Fruit fly (Drosophila melanogaster) whole organism, embryonic: ENCODE results near the gene CG7029.

Source experiments
- Aef1 ChIP-seq: fragments of 200-800 bp; sonication (Bioruptor generic); IDR thresholded peaks from 3 replicates; pipeline ENCODE4 v1.3.6; 2022; ENCODE audit warnings: missing biosample characterization, missing genetic modification characterization
- Antp ChIP-seq: fragments of 200-800 bp; sonication (Bioruptor generic); optimal IDR thresholded peaks from 3 replicates; lab custom pipeline; 2016; ENCODE audit warnings: missing biosample characterization, missing genetic modification characterization
- CG10366 ChIP-seq: fragments of 200-800 bp; sonication (Bioruptor generic); IDR thresholded peaks from 2 replicates; pipeline ENCODE4 v1.3.6; 2022; ENCODE audit warnings: missing biosample characterization, missing genetic modification characterization
- CG10959 ChIP-seq: fragments of 200-800 bp; sonication (Bioruptor generic); IDR thresholded peaks from 2 replicates; pipeline ENCODE4 v1.3.6; 2022; ENCODE audit warnings: missing biosample characterization, missing genetic modification characterization
- CG11456 ChIP-seq: fragments of 200-800 bp; sonication (Bioruptor generic); IDR thresholded peaks from 3 replicates; pipeline ENCODE4 v1.3.6; 2022; ENCODE audit warnings: missing biosample characterization, missing genetic modification characterization
- CG11696 ChIP-seq: fragments of 200-800 bp; sonication (Bioruptor generic); IDR thresholded peaks from 2 replicates; pipeline ENCODE4 v1.3.6; 2022; ENCODE audit warnings: missing biosample characterization, missing genetic modification characterization
- CG15073 ChIP-seq: fragments of 200-800 bp; sonication (Bioruptor generic); optimal IDR thresholded peaks from 2 replicates; lab custom pipeline; 2016; ENCODE audit warnings: missing biosample characterization, missing genetic modification characterization
- CG1603 ChIP-seq: fragments of 200-800 bp; sonication (Bioruptor generic); optimal IDR thresholded peaks from 2 replicates; lab custom pipeline; 2019; ENCODE audit warnings: missing biosample characterization, mild to moderate bottlenecking, missing genetic modification characterization, moderate library complexity
- CG17328 ChIP-seq: fragments of 200-800 bp; sonication (Bioruptor generic); IDR thresholded peaks from 2 replicates; pipeline ENCODE4 v1.3.6; 2022; ENCODE audit warnings: missing biosample characterization, missing genetic modification characterization
- CG17385 ChIP-seq: fragments of 200-800 bp; sonication (Bioruptor generic); optimal IDR thresholded peaks from 3 replicates; lab custom pipeline; 2018; ENCODE audit warnings: missing biosample characterization, mild to moderate bottlenecking, missing genetic modification characterization
- CG31224 ChIP-seq: fragments of 200-800 bp; sonication (Bioruptor generic); IDR thresholded peaks from 2 replicates; pipeline ENCODE4 v1.3.6; 2022; ENCODE audit warnings: missing biosample characterization, missing genetic modification characterization
- CG31441 ChIP-seq: fragments of 200-800 bp; sonication (Bioruptor generic); IDR thresholded peaks from 2 replicates; pipeline ENCODE4 v1.3.6; 2022; ENCODE audit warnings: missing biosample characterization, missing genetic modification characterization
- CG3838 ChIP-seq: fragments of 200-800 bp; sonication (Bioruptor generic); optimal IDR thresholded peaks from 3 replicates; lab custom pipeline; 2016; ENCODE audit warnings: missing biosample characterization, missing genetic modification characterization
- CG3847 ChIP-seq: fragments of 200-800 bp; sonication (Bioruptor generic); IDR thresholded peaks from 2 replicates; pipeline ENCODE4 v1.3.6; 2022; ENCODE audit warnings: missing biosample characterization, missing genetic modification characterization
- CG4404 ChIP-seq: fragments of 200-800 bp; sonication (Bioruptor generic); IDR thresholded peaks from 2 replicates; pipeline ENCODE4 v1.3.6; 2022; ENCODE audit warnings: missing biosample characterization, missing genetic modification characterization
- CG4854 ChIP-seq: fragments of 200-800 bp; sonication (Bioruptor generic); optimal IDR thresholded peaks from 2 replicates; lab custom pipeline; 2016; ENCODE audit warnings: missing biosample characterization, missing genetic modification characterization, inconsistent platforms
- CG6689 ChIP-seq: fragments of 200-800 bp; sonication (Bioruptor generic); IDR thresholded peaks from 2 replicates; pipeline ENCODE4 v1.3.6; 2022; ENCODE audit warnings: missing biosample characterization, missing genetic modification characterization
- CG7357 ChIP-seq: fragments of 200-800 bp; sonication (Bioruptor generic); IDR thresholded peaks from 3 replicates; pipeline ENCODE4 v1.3.6; 2022; ENCODE audit warnings: missing biosample characterization, missing genetic modification characterization
- CG7839 ChIP-seq: fragments of 200-800 bp; sonication (Bioruptor generic); optimal IDR thresholded peaks from 3 replicates; lab custom pipeline; 2018; ENCODE audit warnings: missing biosample characterization, mild to moderate bottlenecking, missing genetic modification characterization, moderate library complexity
- CG7928 ChIP-seq: fragments of 200-800 bp; sonication (Bioruptor generic); optimal IDR thresholded peaks from 2 replicates; lab custom pipeline; 2017; ENCODE audit warnings: missing biosample characterization, mild to moderate bottlenecking, missing genetic modification characterization
- CG8765 ChIP-seq: fragments of 200-800 bp; sonication (Bioruptor generic); IDR thresholded peaks from 2 replicates; pipeline ENCODE4 v1.3.6; 2022; ENCODE audit warnings: missing biosample characterization, missing genetic modification characterization
- CG9727 ChIP-seq: fragments of 200-800 bp; sonication (Bioruptor generic); optimal IDR thresholded peaks from 3 replicates; lab custom pipeline; 2017; ENCODE audit warnings: missing biosample characterization, mild to moderate bottlenecking, missing genetic modification characterization
- D ChIP-seq, 2 experiments: fragments of 200-800 bp in 1 of 2; fragments of >200 bp in 1 of 2; sonication (Bioruptor generic) in 1 of 2; optimal IDR thresholded peaks; 2 replicates in 1 of 2; 3 replicates in 1 of 2; lab custom pipeline; 2017; ENCODE audit warnings: mild to moderate bottlenecking in 1 of 2, missing biosample characterization in 1 of 2, missing genetic modification characterization in 1 of 2, missing genetic modification reagents in 1 of 2
- Drgx ChIP-seq: fragments of 200-800 bp; sonication (Bioruptor generic); IDR thresholded peaks from 2 replicates; pipeline ENCODE4 v1.3.6; 2022; ENCODE audit warnings: missing biosample characterization, missing genetic modification characterization
- H2.0 ChIP-seq: fragments of 200-800 bp; sonication (Bioruptor generic); IDR thresholded peaks from 2 replicates; pipeline ENCODE4 v1.3.6; 2022; ENCODE audit warnings: missing biosample characterization, missing genetic modification characterization
- HmgD ChIP-seq: fragments of 200-800 bp; sonication (Bioruptor generic); optimal IDR thresholded peaks from 3 replicates; lab custom pipeline; 2016; ENCODE audit warnings: missing biosample characterization, missing genetic modification characterization
- MBD-R2 ChIP-seq: fragments of 200-800 bp; sonication (Bioruptor generic); IDR thresholded peaks from 2 replicates; pipeline ENCODE4 v1.3.6; 2022; ENCODE audit warnings: missing biosample characterization, missing genetic modification characterization
- Vsx1 ChIP-seq: fragments of 200-800 bp; sonication (Bioruptor generic); optimal IDR thresholded peaks from 2 replicates; lab custom pipeline; 2017; ENCODE audit warnings: missing biosample characterization, mild to moderate bottlenecking, missing genetic modification characterization, missing genetic modification reagents
- YL-1 ChIP-seq: fragments of 200-800 bp; sonication (Bioruptor generic); optimal IDR thresholded peaks from 3 replicates; lab custom pipeline; 2017; ENCODE audit warnings: missing biosample characterization, mild to moderate bottlenecking, missing genetic modification characterization
- chif ChIP-seq, 2 experiments: fragments of 200-800 bp; sonication (Bioruptor generic); optimal IDR thresholded peaks; 3 replicates each; lab custom pipeline; 2016; ENCODE audit warnings: missing biosample characterization in 2 of 2, missing genetic modification characterization in 2 of 2
- chn ChIP-seq: fragments of 200-800 bp; sonication (Bioruptor generic); optimal IDR thresholded peaks from 2 replicates; lab custom pipeline; 2016; ENCODE audit warnings: missing biosample characterization, missing genetic modification characterization
- crp ChIP-seq, 2 experiments: fragments of 200-800 bp; sonication (Bioruptor generic); optimal IDR thresholded peaks; 2 replicates in 1 of 2; 3 replicates in 1 of 2; lab custom pipeline; 2017; ENCODE audit warnings: missing biosample characterization in 2 of 2, missing genetic modification characterization in 2 of 2, mild to moderate bottlenecking in 1 of 2, moderate library complexity in 1 of 2
- disco-r ChIP-seq: fragments of 200-800 bp; sonication (Bioruptor generic); optimal IDR thresholded peaks from 2 replicates; lab custom pipeline; 2016; ENCODE audit warnings: missing biosample characterization, missing genetic modification characterization
- dpn ChIP-seq, 2 experiments: fragments of 200-800 bp; sonication (Bioruptor generic); optimal IDR thresholded peaks; 3 replicates each; lab custom pipeline; 2016; ENCODE audit warnings: missing biosample characterization in 2 of 2, missing genetic modification characterization in 2 of 2
- esg ChIP-seq: fragments of 200-800 bp; sonication (Bioruptor generic); conservative IDR thresholded peaks from 2 replicates; pipeline ENCODE4 v1.3.6; 2022; ENCODE audit warnings: missing biosample characterization, missing genetic modification characterization
- gem ChIP-seq: fragments of 200-800 bp; sonication (Bioruptor generic); optimal IDR thresholded peaks from 2 replicates; lab custom pipeline; 2019; ENCODE audit warnings: missing biosample characterization, mild to moderate bottlenecking, missing genetic modification characterization, moderate library complexity
- ken ChIP-seq: fragments of 200-800 bp; sonication (Bioruptor generic); IDR thresholded peaks from 3 replicates; pipeline ENCODE4 v1.3.6; 2022; ENCODE audit warnings: missing biosample characterization, missing genetic modification characterization
- mld ChIP-seq: fragments of 200-800 bp; sonication (Bioruptor generic); IDR thresholded peaks from 3 replicates; pipeline ENCODE4 v1.3.6; 2022; ENCODE audit warnings: missing biosample characterization, missing genetic modification characterization; ENCODE audit not compliant: partially characterized antibody
- nau ChIP-seq: fragments of 200-800 bp; sonication (Bioruptor generic); optimal IDR thresholded peaks from 3 replicates; lab custom pipeline; 2017; ENCODE audit warnings: missing biosample characterization, mild to moderate bottlenecking, missing genetic modification characterization, missing genetic modification reagents
- nerfin-2 ChIP-seq: fragments of 200-800 bp; sonication (Bioruptor generic); IDR thresholded peaks from 2 replicates; pipeline ENCODE4 v1.3.6; 2022; ENCODE audit warnings: missing biosample characterization, missing genetic modification characterization; ENCODE audit not compliant: partially characterized antibody
- pan ChIP-seq, 4 experiments: fragments of >200 bp in 3 of 4; fragments of 200-800 bp in 1 of 4; sonication (Bioruptor generic) in 1 of 4; optimal IDR thresholded peaks in 3 of 4; IDR thresholded peaks in 1 of 4; 2 replicates each; pipeline versions ENCODE4 v1.3.6 to Lab custom; 2017 to 2022; ENCODE audit warnings: missing biosample characterization in 2 of 4, missing genetic modification characterization in 2 of 4, mixed read lengths in 1 of 4
- row ChIP-seq: fragments of 200-800 bp; sonication (Bioruptor generic); IDR thresholded peaks from 3 replicates; pipeline ENCODE4 v1.3.6; 2022; ENCODE audit warnings: missing biosample characterization, missing genetic modification characterization
- sisA ChIP-seq: fragments of 200-800 bp; sonication (Bioruptor generic); IDR thresholded peaks from 2 replicates; pipeline ENCODE4 v1.3.6; 2022; ENCODE audit warnings: missing biosample characterization, missing genetic modification characterization
- slp2 ChIP-seq: fragments of 200-800 bp; sonication (Bioruptor generic); optimal IDR thresholded peaks from 2 replicates; lab custom pipeline; 2016; ENCODE audit warnings: missing biosample characterization, missing genetic modification characterization
- tgo ChIP-seq: fragments of 200-800 bp; sonication (Bioruptor generic); IDR thresholded peaks from 3 replicates; pipeline ENCODE4 v1.3.6; 2022; ENCODE audit warnings: missing biosample characterization, missing genetic modification characterization
- tin ChIP-seq: fragments of 200-800 bp; sonication (Bioruptor generic); optimal IDR thresholded peaks from 3 replicates; lab custom pipeline; 2016; ENCODE audit warnings: missing biosample characterization, missing genetic modification characterization
- trh ChIP-seq: fragments of 200-800 bp; sonication (Bioruptor generic); optimal IDR thresholded peaks from 2 replicates; lab custom pipeline; 2016; ENCODE audit warnings: missing biosample characterization, missing genetic modification characterization
- vvl ChIP-seq: fragments of 200-800 bp; sonication (Bioruptor generic); IDR thresholded peaks from 2 replicates; pipeline ENCODE4 v1.3.6; 2022; ENCODE audit warnings: missing biosample characterization, missing genetic modification characterization

Gene CG7029

DNA sequence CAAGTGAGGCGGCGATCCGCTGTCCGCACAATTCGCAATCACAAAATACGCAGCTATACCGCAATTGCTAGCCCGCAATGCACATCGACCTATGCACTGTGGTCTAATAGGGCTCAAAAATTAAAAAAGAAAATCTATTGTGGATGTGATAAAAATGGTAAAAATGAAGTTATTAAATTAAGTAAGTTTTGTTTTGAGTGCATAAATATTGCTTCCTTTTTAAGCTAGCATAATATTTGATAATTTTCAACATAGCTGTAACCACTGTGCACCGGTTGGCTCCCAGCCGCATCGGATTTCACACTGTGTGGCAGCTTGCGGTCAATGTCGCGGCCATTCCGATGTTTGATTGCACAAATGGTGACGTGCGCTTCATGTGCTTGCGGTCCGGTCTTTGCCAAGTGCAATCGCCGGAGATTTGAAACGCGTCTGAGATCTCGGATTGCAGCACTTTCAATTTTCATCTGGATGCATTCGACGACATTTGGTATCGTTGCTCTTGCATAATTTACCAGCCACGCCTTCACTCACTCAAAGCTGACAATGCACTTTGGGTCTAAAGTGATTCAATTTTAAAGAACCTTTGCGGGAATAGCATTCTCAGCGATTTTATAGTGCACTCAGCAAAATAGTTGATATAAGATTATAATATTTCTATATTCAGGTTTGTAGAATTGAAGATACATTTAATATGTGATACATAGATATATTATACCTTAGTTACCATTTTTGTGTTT, 65.9 kb downstream of the CG7029 start (continued):
- TF ChIP-seq CG15073 (GFP tag; lab: Kevin White, UChicago), result no peak
- TF ChIP-seq mld, result no peak
- peak; percentile 67 for TF ChIP-seq Drgx (GFP tag; lab: Robert Waterston, UW)
- no peak for TF ChIP-seq nerfin-2 (GFP tag; lab: Robert Waterston, UW)
- TF ChIP-seq YL-1 (GFP tag; lab: Kevin White, UChicago), result no peak
- TF ChIP-seq CG10366 (GFP tag; lab: Robert Waterston, UW), result peak; percentile 35; the same call in 1 of the 2 replicates
- peak; percentile 8; the same call in 1 of the 3 replicates for TF ChIP-seq CG7357
- peak; percentile 49 for TF ChIP-seq gem (tag; lab: Kevin White, UChicago)
- peak; percentile 66 for TF ChIP-seq vvl (GFP tag; lab: Robert Waterston, UW)
- no peak; the same call in 2 of the 3 replicates for TF ChIP-seq Aef1 (GFP tag; lab: Robert Waterston, UW)
- TF ChIP-seq esg (GFP tag; lab: Robert Waterston, UW), result peak; percentile 25; the same call in 1 of the 2 replicates
- no peak for TF ChIP-seq CG17385 (GFP tag; lab: Kevin White, UChicago)
- no peak for TF ChIP-seq Vsx1 (GFP tag; lab: Kevin White, UChicago)
- peak; percentile 33 for TF ChIP-seq CG7839 (tag; lab: Kevin White, UChicago)
- TF ChIP-seq CG17328 (GFP tag; lab: Robert Waterston, UW), result 0 out of 2 replicates have a peak, but pooled peaks have one; percentile 51
- peak; percentile 20 for TF ChIP-seq CG9727 (GFP tag; lab: Kevin White, UChicago)
- TF ChIP-seq trh (GFP tag; lab: Kevin White, UChicago), result no peak
- TF ChIP-seq CG4854 (GFP tag; lab: Kevin White, UChicago), result no peak
- TF ChIP-seq dpn (GFP tag; optimal IDR thresholded peaks at IDR 0.05; lab: Kevin White, UChicago), result no peak
- TF ChIP-seq Antp (GFP tag; lab: Kevin White, UChicago), result no peak
- TF ChIP-seq tgo (GFP tag; lab: Robert Waterston, UW), result peak; percentile 41; the same call in 1 of the 3 replicates
- peak; percentile 0 for TF ChIP-seq chn (GFP tag; lab: Kevin White, UChicago)
- TF ChIP-seq nau (GFP tag; lab: Kevin White, UChicago), result no peak
- no peak for TF ChIP-seq CG3838 (GFP tag; lab: Kevin White, UChicago)
- TF ChIP-seq CG31441 (GFP tag; lab: Robert Waterston, UW), result 0 out of 2 replicates have a peak, but pooled peaks have one; percentile 18
- no peak for TF ChIP-seq HmgD (GFP tag; lab: Kevin White, UChicago)
- no peak for TF ChIP-seq CG31224 (GFP tag; lab: Robert Waterston, UW)
- no peak for TF ChIP-seq pan (optimal IDR thresholded peaks at IDR 0.05; lab: Kevin White, UChicago)
- peak in 1 of 2 experiments; percentile 46 for TF ChIP-seq pan (GFP tag; optimal IDR thresholded peaks at IDR 0.05 in 1 of 2, IDR thresholded peaks at IDR 0.05 in 1 of 2)
- 0 out of 3 replicates have a peak, but pooled peaks have one; percentile 28 for TF ChIP-seq ken (GFP tag; lab: Robert Waterston, UW)
- TF ChIP-seq CG11456 (GFP tag; lab: Robert Waterston, UW), result no peak
- peak; percentile 13; the same call in 1 of the 2 replicates for TF ChIP-seq H2.0 (GFP tag; lab: Robert Waterston, UW)
- no peak for TF ChIP-seq CG3847 (GFP tag; lab: Robert Waterston, UW)
- peak; percentile 53 for TF ChIP-seq CG10959 (GFP tag; lab: Robert Waterston, UW)
- TF ChIP-seq sisA, result peak; percentile 37; the same call in 1 of the 2 replicates
- no peak for TF ChIP-seq MBD-R2 (GFP tag; lab: Robert Waterston, UW)
- TF ChIP-seq CG11696, result 0 out of 2 replicates have a peak, but pooled peaks have one; percentile 20
- peak; percentile 62 for TF ChIP-seq CG8765 (GFP tag; lab: Robert Waterston, UW)
- TF ChIP-seq D (optimal IDR thresholded peaks at IDR 0.05; lab: Kevin White, UChicago), result no peak
- no peak for TF ChIP-seq D (GFP tag; optimal IDR thresholded peaks at IDR 0.05; lab: Kevin White, UChicago)
- no peak for TF ChIP-seq CG7928 (GFP tag; lab: Kevin White, UChicago)
- TF ChIP-seq disco-r, result no peak
- TF ChIP-seq CG1603 (tag; lab: Kevin White, UChicago), result peak; percentile 56
- TF ChIP-seq chif (GFP tag; optimal IDR thresholded peaks at IDR 0.05; lab: Kevin White, UChicago), result no peak
- no peak for TF ChIP-seq slp2 (GFP tag; lab: Kevin White, UChicago)
- no peak for TF ChIP-seq crp (GFP tag; optimal IDR thresholded peaks at IDR 0.05; lab: Kevin White, UChicago)
- 0 out of 3 replicates have a peak, but pooled peaks have one; percentile 42 for TF ChIP-seq row (GFP tag; lab: Robert Waterston, UW)
- TF ChIP-seq tin (GFP tag; lab: Kevin White, UChicago), result no peak
- TF ChIP-seq CG6689 (GFP tag; lab: Robert Waterston, UW), result peak; percentile 54
- TF ChIP-seq CG4404 (GFP tag; lab: Robert Waterston, UW), result peak; percentile 65
